Worm (Caenorhabditis elegans) whole organism, midembryonic: ENCODE data around the gene C45G9.14.

ENCODE experiments used
- T22C8.4 ChIP-seq: fragments of 200-800 bp; sonication (Bioruptor generic); IDR thresholded peaks from 2 replicates; pipeline ENCODE4 v1.3.6; 2022; ENCODE audit warnings: missing genetic modification characterization, missing compliant biosample characterization
- flt-1 ChIP-seq: fragments of 200-800 bp; sonication (Bioruptor generic); IDR thresholded peaks from 2 replicates; pipeline ENCODE4 v1.3.6; 2022; ENCODE audit warnings: missing genetic modification characterization, missing compliant biosample characterization
- klf-2 ChIP-seq: fragments of 200-800 bp; sonication (Bioruptor generic); conservative IDR thresholded peaks from 2 replicates; pipeline ENCODE4 v1.3.6; 2022; ENCODE audit warnings: missing genetic modification reagents, missing genetic modification characterization, missing compliant biosample characterization
- ref-1 ChIP-seq: fragments of 200-800 bp; sonication (Bioruptor generic); conservative IDR thresholded peaks from 2 replicates; pipeline ENCODE4 v1.3.6; 2022; ENCODE audit warnings: missing genetic modification reagents, missing genetic modification characterization, missing compliant biosample characterization
- ztf-23 ChIP-seq: fragments of 200-800 bp; sonication (Bioruptor generic); IDR thresholded peaks from 2 replicates; pipeline ENCODE4 v1.3.6; 2022; ENCODE audit warnings: missing genetic modification reagents, missing genetic modification characterization, missing compliant biosample characterization
- ztf-29 ChIP-seq: fragments of 200-800 bp; sonication (Bioruptor generic); IDR thresholded peaks from 2 replicates; pipeline ENCODE4 v1.3.6; 2022; ENCODE audit warnings: missing genetic modification reagents, missing genetic modification characterization, missing compliant biosample characterization

- TF ChIP-seq ztf-23 (GFP tag; lab: Robert Waterston, UW), result no peak
- TF ChIP-seq T22C8.4 (GFP tag; lab: Robert Waterston, UW), result no peak
- TF ChIP-seq ref-1 (GFP tag; lab: Robert Waterston, UW), result no peak
- TF ChIP-seq klf-2, result no peak
- no peak for TF ChIP-seq flt-1 (GFP tag; lab: Robert Waterston, UW)
- no peak for TF ChIP-seq ztf-29
Observed at ce11 chrIII:5053541-5053940, 8.7 kb downstream of the C45G9.14 start, which contains the start of gene C45G9.8.
